Worm (Caenorhabditis elegans) whole organism, young adult: ENCODE measurements around the gene C13A2.12.

ENCODE experiments used
- C06A6.2 ChIP-seq: fragments of 200-800 bp; sonication (Bioruptor generic); conservative IDR thresholded peaks from 2 replicates; pipeline ENCODE4 v1.3.6; 2022; ENCODE audit warnings: missing genetic modification characterization, missing compliant biosample characterization
- F10E7.11 ChIP-seq: sonication (generic microtip); optimal IDR thresholded peaks from 2 replicates; lab custom pipeline; 2017; ENCODE audit warnings: mild to moderate bottlenecking, missing genetic modification characterization, moderate library complexity, missing compliant biosample characterization
- F22D6.2 ChIP-seq: sonication (generic microtip); optimal IDR thresholded peaks from 2 replicates; lab custom pipeline; 2016; ENCODE audit warnings: mild to moderate bottlenecking, missing genetic modification characterization, missing compliant biosample characterization
- F23B12.7 ChIP-seq: sonication (generic microtip); optimal IDR thresholded peaks from 2 replicates; lab custom pipeline; 2017; ENCODE audit warnings: missing genetic modification characterization, mild to moderate bottlenecking, missing compliant biosample characterization, antibody characterized with exemption, moderate library complexity; ENCODE audit not compliant: insufficient read depth
- F33H1.4 ChIP-seq: fragments of 200-800 bp; sonication (Bioruptor generic); IDR thresholded peaks from 2 replicates; pipeline ENCODE4 v1.3.6; 2022; ENCODE audit warnings: missing genetic modification reagents, missing genetic modification characterization, missing compliant biosample characterization
- F37B4.10 ChIP-seq: fragments of 200-800 bp; sonication (Bioruptor generic); IDR thresholded peaks from 2 replicates; pipeline ENCODE4 v1.3.6; 2022; ENCODE audit warnings: missing genetic modification characterization, missing compliant biosample characterization
- F49E8.2 ChIP-seq: sonication (generic microtip); optimal IDR thresholded peaks from 3 replicates; lab custom pipeline; 2017; ENCODE audit warnings: missing genetic modification characterization, mild to moderate bottlenecking, missing compliant biosample characterization, antibody characterized with exemption, moderate library complexity; ENCODE audit not compliant: insufficient read depth
- F52B5.7 ChIP-seq: sonication (generic microtip); optimal IDR thresholded peaks from 2 replicates; lab custom pipeline; 2016; ENCODE audit warnings: mild to moderate bottlenecking, missing genetic modification characterization, missing compliant biosample characterization
- F57A8.1 ChIP-seq: fragments of 200-800 bp; sonication (Bioruptor generic); optimal IDR thresholded peaks from 2 replicates; lab custom pipeline; 2018; ENCODE audit warnings: mild to moderate bottlenecking, missing genetic modification characterization, moderate library complexity, missing compliant biosample characterization
- F57C9.4 ChIP-seq: sonication (generic microtip); optimal IDR thresholded peaks from 2 replicates; lab custom pipeline; 2017; ENCODE audit warnings: mild to moderate bottlenecking, missing genetic modification characterization, missing compliant biosample characterization
- Y53F4B.3 ChIP-seq: fragments of 200-800 bp; sonication (Bioruptor generic); IDR thresholded peaks from 2 replicates; pipeline ENCODE4 v1.3.6; 2022; ENCODE audit warnings: missing genetic modification reagents, missing genetic modification characterization, missing compliant biosample characterization
- Y53G8AR.9 ChIP-seq: fragments of 200-800 bp; sonication (Bioruptor generic); conservative IDR thresholded peaks from 2 replicates; pipeline ENCODE4 v1.3.6; 2022; ENCODE audit warnings: missing genetic modification reagents, missing genetic modification characterization, missing compliant biosample characterization
- atf-7 ChIP-seq: sonication (generic microtip); optimal IDR thresholded peaks from 2 replicates; lab custom pipeline; 2017; ENCODE audit warnings: mild to moderate bottlenecking, missing genetic modification characterization, missing compliant biosample characterization
- attf-3 ChIP-seq: fragments of 200-800 bp; sonication (Bioruptor generic); conservative IDR thresholded peaks from 2 replicates; pipeline ENCODE4 v1.3.6; 2022; ENCODE audit warnings: missing genetic modification reagents, missing genetic modification characterization, missing compliant biosample characterization
- attf-6 ChIP-seq: fragments of 200-800 bp; sonication (Bioruptor generic); IDR thresholded peaks from 2 replicates; pipeline ENCODE4 v1.3.6; 2022; ENCODE audit warnings: missing genetic modification reagents, missing genetic modification characterization, missing compliant biosample characterization
- bed-2 ChIP-seq: fragments of 200-800 bp; sonication (Bioruptor generic); IDR thresholded peaks from 2 replicates; pipeline ENCODE4 v1.3.6; 2022; ENCODE audit warnings: missing genetic modification reagents, missing genetic modification characterization, missing compliant biosample characterization
- ceh-79 ChIP-seq: sonication (generic microtip); optimal IDR thresholded peaks from 2 replicates; lab custom pipeline; 2017; ENCODE audit warnings: mild to moderate bottlenecking, missing genetic modification characterization, missing compliant biosample characterization
- ceh-91 ChIP-seq: fragments of 200-800 bp; sonication (Bioruptor generic); IDR thresholded peaks from 2 replicates; pipeline ENCODE4 v1.3.6; 2022; ENCODE audit warnings: missing genetic modification reagents, missing genetic modification characterization, missing compliant biosample characterization
- efl-1 ChIP-seq: fragments of 150-350 bp; optimal IDR thresholded peaks from 2 replicates; lab custom pipeline; 2014; ENCODE audit warnings: missing biosample characterization, missing genetic modification reagents, missing genetic modification characterization
- ekl-4 ChIP-seq: fragments of 200-800 bp; sonication (Bioruptor generic); IDR thresholded peaks from 2 replicates; pipeline ENCODE4 v1.3.6; 2022; ENCODE audit warnings: missing genetic modification reagents, missing genetic modification characterization, missing compliant biosample characterization
- ets-4 ChIP-seq: fragments of 200-800 bp; sonication (Bioruptor generic); optimal IDR thresholded peaks from 2 replicates; lab custom pipeline; 2018; ENCODE audit warnings: mild to moderate bottlenecking, missing genetic modification characterization, missing compliant biosample characterization
- hlh-26 ChIP-seq: fragments of 200-800 bp; sonication (Bioruptor generic); conservative IDR thresholded peaks from 2 replicates; pipeline ENCODE4 v1.3.6; 2022; ENCODE audit warnings: missing genetic modification reagents, missing genetic modification characterization, missing compliant biosample characterization
- hmg-20 ChIP-seq: fragments of 200-800 bp; sonication (Bioruptor generic); IDR thresholded peaks from 2 replicates; pipeline ENCODE4 v1.3.6; 2022; ENCODE audit warnings: missing genetic modification reagents, missing genetic modification characterization, missing compliant biosample characterization
- lag-1 ChIP-seq: fragments of 200-800 bp; sonication (Bioruptor generic); IDR thresholded peaks from 2 replicates; pipeline ENCODE4 v1.3.6; 2022; ENCODE audit warnings: missing genetic modification reagents, missing genetic modification characterization, missing compliant biosample characterization
- let-526 ChIP-seq: fragments of 200-800 bp; sonication (Bioruptor generic); IDR thresholded peaks from 2 replicates; pipeline ENCODE4 v1.3.6; 2022; ENCODE audit warnings: missing genetic modification reagents, missing genetic modification characterization, missing compliant biosample characterization
- lin-26 ChIP-seq: fragments of 200-800 bp; sonication (Bioruptor generic); IDR thresholded peaks from 2 replicates; pipeline ENCODE4 v1.3.6; 2022; ENCODE audit warnings: missing genetic modification reagents, missing genetic modification characterization, missing compliant biosample characterization
- lin-35 ChIP-seq, 3 experiments: fragments of 150-350 bp in 2 of 3; sonication (generic microtip) in 1 of 3; optimal IDR thresholded peaks; 2 replicates each; lab custom pipeline; 2014 to 2018; ENCODE audit warnings: missing biosample characterization in 3 of 3, missing genetic modification characterization in 3 of 3, missing genetic modification reagents in 3 of 3
- lin-54 ChIP-seq: fragments of 200-800 bp; sonication (Bioruptor generic); optimal IDR thresholded peaks from 2 replicates; lab custom pipeline; 2018; ENCODE audit warnings: mild to moderate bottlenecking, missing genetic modification characterization, missing compliant biosample characterization
- lir-1 ChIP-seq: fragments of 200-800 bp; sonication (Bioruptor generic); conservative IDR thresholded peaks from 2 replicates; pipeline ENCODE4 v1.3.6; 2022; ENCODE audit warnings: missing genetic modification reagents, missing genetic modification characterization, missing compliant biosample characterization
- lsy-27 ChIP-seq: sonication (generic microtip); optimal IDR thresholded peaks from 2 replicates; lab custom pipeline; 2017; ENCODE audit warnings: missing genetic modification characterization, mild to moderate bottlenecking, missing compliant biosample characterization, antibody characterized with exemption, missing genotype, borderline replicate concordance; ENCODE audit not compliant: insufficient read depth
- madf-10 ChIP-seq: sonication (generic microtip); optimal IDR thresholded peaks from 2 replicates; lab custom pipeline; 2016; ENCODE audit warnings: mild to moderate bottlenecking, missing genetic modification characterization, missing compliant biosample characterization
- madf-3 ChIP-seq: fragments of 200-800 bp; sonication (Bioruptor generic); IDR thresholded peaks from 2 replicates; pipeline ENCODE4 v1.3.6; 2022; ENCODE audit warnings: missing genetic modification reagents, missing genetic modification characterization, missing compliant biosample characterization
- madf-6 ChIP-seq: fragments of 200-800 bp; sonication (Bioruptor generic); IDR thresholded peaks from 2 replicates; pipeline ENCODE4 v1.3.6; 2022; ENCODE audit warnings: missing genetic modification reagents, missing genetic modification characterization, missing compliant biosample characterization
- mcd-1 ChIP-seq: fragments of 200-800 bp; sonication (Bioruptor generic); IDR thresholded peaks from 2 replicates; pipeline ENCODE4 v1.3.6; 2022; ENCODE audit warnings: missing genetic modification reagents, missing genetic modification characterization, missing compliant biosample characterization
- nfyb-1 ChIP-seq: fragments of 200-800 bp; sonication (Bioruptor generic); IDR thresholded peaks from 2 replicates; pipeline ENCODE4 v1.3.6; 2022; ENCODE audit warnings: missing genetic modification reagents, missing genetic modification characterization, missing compliant biosample characterization
- nhr-27 ChIP-seq: fragments of 200-800 bp; sonication (Bioruptor generic); optimal IDR thresholded peaks from 2 replicates; lab custom pipeline; 2018; ENCODE audit warnings: mild to moderate bottlenecking, missing genetic modification characterization, moderate library complexity, missing compliant biosample characterization
- nhr-80 ChIP-seq: sonication (generic microtip); optimal IDR thresholded peaks from 2 replicates; lab custom pipeline; 2016; ENCODE audit warnings: missing genetic modification characterization, missing compliant biosample characterization
- nhr-90 ChIP-seq: sonication (generic microtip); optimal IDR thresholded peaks from 2 replicates; lab custom pipeline; 2016; ENCODE audit warnings: missing genotype, mild to moderate bottlenecking, missing genetic modification characterization, missing compliant biosample characterization
- pbrm-1 ChIP-seq: fragments of 200-800 bp; sonication (Bioruptor generic); IDR thresholded peaks from 2 replicates; pipeline ENCODE4 v1.3.6; 2022; ENCODE audit warnings: missing genetic modification reagents, missing genetic modification characterization, missing compliant biosample characterization
- pha-4 ChIP-seq: fragments of 150-350 bp; sonication (generic microtip); optimal IDR thresholded peaks from 2 replicates; lab custom pipeline; 2014; ENCODE audit warnings: missing biosample characterization, missing genetic modification reagents, missing genetic modification characterization
- rcor-1 ChIP-seq: fragments of 200-800 bp; sonication (Bioruptor generic); IDR thresholded peaks from 2 replicates; pipeline ENCODE4 v1.3.6; 2022; ENCODE audit warnings: missing genetic modification reagents, missing genetic modification characterization, missing compliant biosample characterization
- repo-1 ChIP-seq: sonication (generic microtip); optimal IDR thresholded peaks from 2 replicates; lab custom pipeline; 2017; ENCODE audit warnings: mild to moderate bottlenecking, missing genetic modification characterization, missing compliant biosample characterization
- sea-2 ChIP-seq: fragments of 200-800 bp; sonication (Bioruptor generic); IDR thresholded peaks from 2 replicates; pipeline ENCODE4 v1.3.6; 2022; ENCODE audit warnings: missing genetic modification characterization, missing compliant biosample characterization
- tbx-9 ChIP-seq: sonication (generic microtip); optimal IDR thresholded peaks from 2 replicates; lab custom pipeline; 2016; ENCODE audit warnings: borderline replicate concordance, missing genetic modification characterization, inconsistent platforms, missing compliant biosample characterization
- unc-130 ChIP-seq: sonication (generic microtip); optimal IDR thresholded peaks from 2 replicates; lab custom pipeline; 2016; ENCODE audit warnings: missing genetic modification reagents, missing genetic modification characterization, missing compliant biosample characterization
- zfh-2 ChIP-seq: fragments of 200-800 bp; sonication (Bioruptor generic); conservative IDR thresholded peaks from 2 replicates; pipeline ENCODE4 v1.3.6; 2022; ENCODE audit warnings: missing genetic modification reagents, missing genetic modification characterization, missing compliant biosample characterization
- zim-3 ChIP-seq: sonication (generic microtip); optimal IDR thresholded peaks from 2 replicates; lab custom pipeline; 2017; ENCODE audit warnings: mild to moderate bottlenecking, missing genetic modification characterization, moderate library complexity, missing compliant biosample characterization
- ztf-22 ChIP-seq: fragments of 200-800 bp; sonication (Bioruptor generic); optimal IDR thresholded peaks from 2 replicates; lab custom pipeline; 2018; ENCODE audit warnings: mild to moderate bottlenecking, missing genetic modification characterization, moderate library complexity, missing compliant biosample characterization
- ztf-25 ChIP-seq: fragments of 200-800 bp; sonication (Bioruptor generic); IDR thresholded peaks from 2 replicates; pipeline ENCODE4 v1.3.6; 2022; ENCODE audit warnings: missing genetic modification reagents, missing genetic modification characterization, missing compliant biosample characterization

C13A2.12 gene

ce11 chrV:7237133-7237532, 21.9 kb upstream of the C13A2.12 start, which contains the start of gene hyls-1 (continued):
- TF ChIP-seq attf-6 (GFP tag; lab: Robert Waterston, UW) (0 out of 2 replicates have a peak, but pooled peaks have one; percentile 20), tbx-9 (tag; lab: Kevin White, UChicago) (no peak), let-526 (GFP tag; lab: Robert Waterston, UW) (no peak), atf-7 (tag; lab: Kevin White, UChicago) (no peak), ceh-79 (tag; lab: Kevin White, UChicago) (no peak), F57A8.1 (GFP tag; lab: Kevin White, UChicago) (no peak), F37B4.10 (no peak), Y53F4B.3 (GFP tag; lab: Robert Waterston, UW) (no peak), repo-1 (no peak), ekl-4 (peak; percentile 63), madf-6 (GFP tag; lab: Robert Waterston, UW) (peak; percentile 88), mcd-1 (peak; percentile 97), lin-54 (GFP tag; lab: Kevin White, UChicago) (peak; percentile 97), unc-130 (peak; percentile 41), attf-3 (GFP tag; lab: Robert Waterston, UW) (peak; percentile 54; the same call in 1 of the 2 replicates), pbrm-1 (peak; percentile 84), madf-3 (GFP tag; lab: Robert Waterston, UW) (peak; percentile 89; the same call in 1 of the 2 replicates), pha-4 (tag; lab: Kevin White, UChicago) (peak; percentile 74), Y53G8AR.9 (GFP tag; lab: Robert Waterston, UW) (peak; percentile 65; the same call in 1 of the 2 replicates), efl-1 (GFP tag; lab: Kevin White, UChicago) (peak; percentile 93), F49E8.2 (tag; lab: Kevin White, UChicago) (no peak), lin-26 (no peak), bed-2 (GFP tag; lab: Robert Waterston, UW) (no peak), sea-2 (GFP tag; lab: Robert Waterston, UW) (no peak), F33H1.4 (GFP tag; lab: Robert Waterston, UW) (peak; percentile 63), zfh-2 (GFP tag; lab: Robert Waterston, UW) (no peak), madf-10 (tag; lab: Kevin White, UChicago) (no peak), ztf-22 (GFP tag; lab: Kevin White, UChicago) (no peak), ets-4 (GFP tag; lab: Kevin White, UChicago) (no peak), zim-3 (tag; lab: Kevin White, UChicago) (no peak), lag-1 (GFP tag; lab: Robert Waterston, UW) (no peak), lsy-27 (tag; lab: Kevin White, UChicago) (peak; percentile 7), F10E7.11 (tag; lab: Kevin White, UChicago) (no peak), C06A6.2 (GFP tag; lab: Robert Waterston, UW) (peak; percentile 81), ztf-25 (GFP tag; lab: Robert Waterston, UW) (no peak), hmg-20 (GFP tag; lab: Robert Waterston, UW) (peak; percentile 25; the same call in 1 of the 2 replicates), lir-1 (no peak; the same call in 1 of the 2 replicates), lin-35 (GFP tag; optimal IDR thresholded peaks at IDR 0.05; lab: Kevin White, UChicago) (peak in 1 of 3 experiments; percentile 91), ceh-91 (peak; percentile 77), hlh-26 (no peak), F57C9.4 (no peak), nhr-80 (tag; lab: Kevin White, UChicago) (peak; percentile 19), F52B5.7 (tag; lab: Kevin White, UChicago) (no peak), nhr-27 (no peak), nhr-90 (tag; lab: Kevin White, UChicago) (no peak), F22D6.2 (no peak), F23B12.7 (tag; lab: Kevin White, UChicago) (peak; percentile 91), rcor-1 (GFP tag; lab: Robert Waterston, UW) (peak; percentile 71), nfyb-1 (GFP tag; lab: Robert Waterston, UW) (peak; percentile 78)
